Fruit fly (Drosophila melanogaster): Measurements from ENCODE around the gene Nnf1b.

Gene Nnf1b

DNA sequence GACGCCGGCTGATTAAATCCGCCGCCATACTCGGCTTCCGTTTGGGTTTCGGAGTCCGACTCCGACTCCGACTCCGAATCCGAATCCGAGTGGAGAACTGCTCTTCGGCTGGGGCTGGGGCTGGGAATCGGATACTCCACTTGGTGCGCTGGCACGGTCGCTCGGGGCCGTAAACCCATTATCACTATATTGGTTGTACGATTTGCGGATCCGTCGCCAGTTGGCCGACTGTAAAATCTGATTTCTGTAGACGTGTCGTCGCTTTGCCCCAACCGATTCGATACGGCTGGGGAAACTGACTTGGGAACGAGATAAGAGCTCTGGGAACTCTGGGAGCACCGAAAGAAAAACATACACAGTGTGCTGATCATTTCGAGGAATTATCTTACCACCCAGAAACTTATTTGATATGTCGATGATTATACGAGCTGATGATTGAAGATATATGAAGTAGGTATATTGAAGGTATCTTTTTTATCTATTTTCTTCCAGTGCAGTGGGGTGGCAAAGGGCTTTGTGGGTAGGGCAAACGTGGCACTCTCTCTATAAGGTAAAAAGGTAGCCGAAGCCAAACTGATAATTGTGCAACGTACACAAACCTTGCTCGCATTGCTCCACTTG, 47.6 kb downstream of the Nnf1b start:
- TF ChIP-seq rn (GFP tag; IDR thresholded peaks at IDR 0.05) (no peak), CG8159 (tag; optimal IDR thresholded peaks at IDR 0.05) (peak; percentile 6), EcR (GFP tag; optimal IDR thresholded peaks at IDR 0.05) (no peak), CG13204 (GFP tag; optimal IDR thresholded peaks at IDR 0.05) (no peak), fd96Ca (GFP tag; IDR thresholded peaks at IDR 0.05) (no peak), CG15710 (tag; optimal IDR thresholded peaks at IDR 0.05) (peak; percentile 25), CG10348 (GFP tag; IDR thresholded peaks at IDR 0.05) (no peak), gl (tag; optimal IDR thresholded peaks at IDR 0.05) (no peak), CG32121 (GFP tag; IDR thresholded peaks at IDR 0.05) (no peak)

DNA sequence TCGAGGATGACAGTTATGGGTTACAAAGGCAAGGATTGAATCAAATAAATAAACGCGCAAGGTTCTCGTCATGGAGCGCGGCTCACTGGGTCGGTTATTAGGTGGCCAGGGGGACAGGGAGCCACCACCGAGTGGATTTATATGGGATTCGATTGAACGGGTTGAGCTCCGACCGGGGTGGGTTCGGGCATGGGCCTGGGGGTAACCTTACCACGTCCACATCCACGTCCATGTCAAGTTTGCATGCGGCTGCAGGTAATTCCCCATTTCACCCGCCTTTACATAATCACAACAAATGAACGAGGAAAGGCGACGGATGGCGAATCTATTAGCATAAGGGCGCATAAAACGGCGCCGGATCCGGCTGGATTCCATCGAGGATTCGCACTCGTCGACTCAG, 49.5 kb downstream of the Nnf1b start, which contains the start of gene CG13950:
TSS of gene CG13950 (plus strand) at position 301 of the 400 bp plus-strand sequence.
- TF ChIP-seq CG14655 (GFP tag; optimal IDR thresholded peaks at IDR 0.05) = no peak
- TF ChIP-seq Pif1A (GFP tag; optimal IDR thresholded peaks at IDR 0.05) = no peak
- TF ChIP-seq Ets98B (GFP tag; IDR thresholded peaks at IDR 0.05) = no peak
- TF ChIP-seq EcR (GFP tag; optimal IDR thresholded peaks at IDR 0.05) = no peak
- no peak for TF ChIP-seq CG17806 (tag; optimal IDR thresholded peaks at IDR 0.05)
- TF ChIP-seq CG34367 (tag; optimal IDR thresholded peaks at IDR 0.05) = no peak
- TF ChIP-seq CG4496 (GFP tag; IDR thresholded peaks at IDR 0.05) = no peak
- TF ChIP-seq rn (GFP tag; IDR thresholded peaks at IDR 0.05) = no peak
- no peak for TF ChIP-seq CG8159 (tag; optimal IDR thresholded peaks at IDR 0.05)
- TF ChIP-seq CG12605 (GFP tag; IDR thresholded peaks at IDR 0.05) = no peak
- TF ChIP-seq CG9948 (tag; optimal IDR thresholded peaks at IDR 0.05) = no peak
- no peak for TF ChIP-seq gl (tag; optimal IDR thresholded peaks at IDR 0.05)
- no peak for TF ChIP-seq D1 (tag; optimal IDR thresholded peaks at IDR 0.05)
